Fruit fly (Drosophila melanogaster) whole organism, wandering third instar larva: Measurements from ENCODE around the gene fbl.

Experiments used
- Abd-B ChIP-seq: fragments of >200 bp; optimal IDR thresholded peaks from 2 replicates; lab custom pipeline; 2017; ENCODE audit warnings: missing biosample characterization, missing genetic modification characterization
- CG9705 ChIP-seq: fragments of 200-800 bp; sonication (Bioruptor generic); optimal IDR thresholded peaks from 2 replicates; lab custom pipeline; 2018; ENCODE audit warnings: missing biosample characterization, mild to moderate bottlenecking, missing genetic modification characterization
- CrebA ChIP-seq: fragments of 200-800 bp; sonication (Bioruptor generic); optimal IDR thresholded peaks from 2 replicates; lab custom pipeline; 2016; ENCODE audit warnings: missing biosample characterization, mild to moderate bottlenecking, missing genetic modification characterization, borderline replicate concordance
- Dfd ChIP-seq: fragments of >200 bp; optimal IDR thresholded peaks from 2 replicates; lab custom pipeline; 2017; ENCODE audit warnings: missing biosample characterization, missing genetic modification characterization
- Dif ChIP-seq: fragments of 200-275, 200-300 bp; sonication (Bioruptor generic); optimal IDR thresholded peaks from 2 replicates; lab custom pipeline; 2018; ENCODE audit warnings: missing biosample characterization, missing genetic modification characterization; ENCODE audit not compliant: partially characterized antibody
- GATAd ChIP-seq: sonication (Bioruptor generic); optimal IDR thresholded peaks from 2 replicates; lab custom pipeline; 2016; ENCODE audit warnings: missing biosample characterization, missing genetic modification characterization
- HLH106 ChIP-seq: fragments of 200-800 bp; optimal IDR thresholded peaks from 3 replicates; lab custom pipeline; 2019; ENCODE audit warnings: missing biosample characterization, mild to moderate bottlenecking, missing genetic modification characterization, moderate library complexity
- Hnf4 ChIP-seq: fragments of 200-800 bp; sonication (Bioruptor generic); optimal IDR thresholded peaks from 2 replicates; lab custom pipeline; 2016; ENCODE audit warnings: missing biosample characterization, mild to moderate bottlenecking, missing genetic modification characterization
- Hr78 ChIP-seq: fragments of >200 bp; optimal IDR thresholded peaks from 2 replicates; lab custom pipeline; 2017; ENCODE audit warnings: missing biosample characterization, missing genetic modification characterization
- Hr83 ChIP-seq: fragments of 200-300 bp; sonication (Bioruptor generic); optimal IDR thresholded peaks from 2 replicates; lab custom pipeline; 2016; ENCODE audit warnings: missing biosample characterization, mild to moderate bottlenecking, missing genetic modification characterization, moderate library complexity; ENCODE audit not compliant: poor library complexity, severe bottlenecking
- Jra ChIP-seq: sonication (Bioruptor generic); optimal IDR thresholded peaks from 2 replicates; lab custom pipeline; 2016; ENCODE audit warnings: missing biosample characterization, missing genetic modification characterization
- Mio ChIP-seq: sonication (Bioruptor generic); optimal IDR thresholded peaks from 2 replicates; lab custom pipeline; 2016; ENCODE audit warnings: missing biosample characterization, missing genetic modification characterization
- N ChIP-seq: fragments of >200 bp; optimal IDR thresholded peaks from 2 replicates; lab custom pipeline; 2018; ENCODE audit warnings: missing biosample characterization, missing external identifiers, missing genetic modification characterization
- OdsH ChIP-seq: fragments of 200-800 bp; sonication (Bioruptor generic); optimal IDR thresholded peaks from 2 replicates; lab custom pipeline; 2016; ENCODE audit warnings: missing biosample characterization, mild to moderate bottlenecking, missing genetic modification characterization
- Rel ChIP-seq, 2 experiments: fragments of 200-800 bp; sonication (Bioruptor generic) in 1 of 2; optimal IDR thresholded peaks; 2 replicates in 1 of 2; 3 replicates in 1 of 2; lab custom pipeline; 2016 to 2019; ENCODE audit warnings: mild to moderate bottlenecking in 2 of 2, missing biosample characterization in 2 of 2, missing genetic modification characterization in 2 of 2, moderate library complexity in 1 of 2
- Sp1 ChIP-seq: fragments of 200-800 bp; sonication (Bioruptor generic); optimal IDR thresholded peaks from 3 replicates; lab custom pipeline; 2019; ENCODE audit warnings: missing biosample characterization, mild to moderate bottlenecking, missing genetic modification characterization, moderate library complexity
- Vsx2 ChIP-seq: fragments of 200-300, 225-300 bp; sonication (Bioruptor generic); optimal IDR thresholded peaks from 2 replicates; lab custom pipeline; 2018; ENCODE audit warnings: missing biosample characterization, missing genetic modification characterization; ENCODE audit not compliant: partially characterized antibody
- dl ChIP-seq, 2 experiments: fragments of 175-275, 200-275 bp in 1 of 2; fragments of 200-275 bp in 1 of 2; sonication (Bioruptor generic); optimal IDR thresholded peaks; lab custom pipeline; 2018; ENCODE audit warnings: mild to moderate bottlenecking in 2 of 2, missing biosample characterization in 2 of 2, missing genetic modification characterization in 2 of 2, moderate library complexity in 2 of 2; ENCODE audit not compliant: partially characterized antibody in 2 of 2, insufficient read depth in 1 of 2
- dmrt93B ChIP-seq: fragments of 200-800 bp; sonication (Bioruptor generic); optimal IDR thresholded peaks from 2 replicates; lab custom pipeline; 2018; ENCODE audit warnings: missing biosample characterization, mild to moderate bottlenecking, missing genetic modification characterization
- dsf ChIP-seq: sonication (Bioruptor generic); optimal IDR thresholded peaks from 2 replicates; lab custom pipeline; 2016; ENCODE audit warnings: missing biosample characterization, missing genetic modification characterization, borderline replicate concordance
- ey ChIP-seq: fragments of 200-800 bp; sonication (Bioruptor generic); optimal IDR thresholded peaks from 2 replicates; lab custom pipeline; 2016; ENCODE audit warnings: missing biosample characterization, missing genetic modification characterization
- foxo ChIP-seq, 2 experiments: fragments of 200-800 bp; sonication (Bioruptor generic); optimal IDR thresholded peaks; 2 replicates in 1 of 2; 3 replicates in 1 of 2; lab custom pipeline; 2016 to 2017; ENCODE audit warnings: missing biosample characterization in 2 of 2, missing genetic modification characterization in 2 of 2
- fru ChIP-seq: fragments of 200-800 bp; sonication (Bioruptor generic); optimal IDR thresholded peaks from 3 replicates; lab custom pipeline; 2016; ENCODE audit warnings: missing biosample characterization, mild to moderate bottlenecking, missing genetic modification characterization
- h ChIP-seq: fragments of 200-800 bp; sonication (Bioruptor generic); optimal IDR thresholded peaks from 3 replicates; lab custom pipeline; 2016; ENCODE audit warnings: missing biosample characterization, mild to moderate bottlenecking, missing genetic modification characterization
- lola ChIP-seq: fragments of >200 bp; optimal IDR thresholded peaks from 2 replicates; lab custom pipeline; 2017; ENCODE audit warnings: missing biosample characterization, missing genetic modification characterization
- pan ChIP-seq: fragments of >200 bp; optimal IDR thresholded peaks from 2 replicates; lab custom pipeline; 2017
- psq ChIP-seq: fragments of 200-800 bp; sonication (Bioruptor generic); optimal IDR thresholded peaks from 3 replicates; lab custom pipeline; 2017; ENCODE audit warnings: missing biosample characterization, mild to moderate bottlenecking, missing genetic modification characterization, moderate library complexity
- rgr ChIP-seq: fragments of 200-800 bp; sonication (Bioruptor generic); optimal IDR thresholded peaks from 3 replicates; lab custom pipeline; 2016; ENCODE audit warnings: missing biosample characterization, mild to moderate bottlenecking, missing genetic modification characterization
- sage ChIP-seq: fragments of 200-800 bp; sonication (Bioruptor generic); optimal IDR thresholded peaks from 2 replicates; lab custom pipeline; 2016; ENCODE audit warnings: missing biosample characterization, mild to moderate bottlenecking, missing genetic modification characterization
- tai ChIP-seq: sonication (Bioruptor generic); optimal IDR thresholded peaks from 2 replicates; lab custom pipeline; 2016; ENCODE audit warnings: missing biosample characterization, missing genetic modification characterization
- usp ChIP-seq: fragments of >200 bp; optimal IDR thresholded peaks from 2 replicates; lab custom pipeline; 2017; ENCODE audit warnings: missing biosample characterization, missing genetic modification characterization
- woc ChIP-seq: sonication (Bioruptor generic); optimal IDR thresholded peaks from 2 replicates; lab custom pipeline; 2016; ENCODE audit warnings: missing biosample characterization, mild to moderate bottlenecking, missing genetic modification characterization

Gene fbl

dm6 chr3L:20403493-20404379 lies 19.5 kb downstream of the fbl start:
- peak; percentile 54 for TF ChIP-seq CG9705 (GFP tag; lab: Kevin White, UChicago)
- TF ChIP-seq HLH106 (tag; lab: Kevin White, UChicago), result peak; percentile 70
- peak; percentile 57 for TF ChIP-seq Vsx2 (GFP tag; lab: Kevin White, UChicago)
- peak; percentile 27 for TF ChIP-seq Dif (GFP tag; lab: Kevin White, UChicago)
- TF ChIP-seq h (GFP tag; lab: Kevin White, UChicago), result peak; percentile 50
- TF ChIP-seq rgr (GFP tag; lab: Kevin White, UChicago), result peak; percentile 20
- no peak for TF ChIP-seq Hr78 (GFP tag; lab: Kevin White, UChicago)
- TF ChIP-seq lola (GFP tag; lab: Kevin White, UChicago), result no peak
- peak; percentile 59 for TF ChIP-seq psq (GFP tag; lab: Kevin White, UChicago)
- no peak for TF ChIP-seq dsf
- no peak for TF ChIP-seq Mio (GFP tag; lab: Kevin White, UChicago)
- peak; percentile 69 for TF ChIP-seq dmrt93B
- no peak for TF ChIP-seq usp (GFP tag; lab: Kevin White, UChicago)
- peak in 1 of 2 experiments; percentile 39 for TF ChIP-seq foxo (GFP tag; optimal IDR thresholded peaks at IDR 0.05; lab: Kevin White, UChicago)
- TF ChIP-seq fru (GFP tag; lab: Kevin White, UChicago), result peak; percentile 55
- peak; percentile 70 for TF ChIP-seq Sp1
- peak; percentile 9 for TF ChIP-seq Hr83 (GFP tag; lab: Kevin White, UChicago)
- TF ChIP-seq sage, result no peak
- TF ChIP-seq Jra (GFP tag; lab: Kevin White, UChicago), result peak; percentile 60
- peak; percentile 35 for TF ChIP-seq CrebA (GFP tag; lab: Kevin White, UChicago)
- TF ChIP-seq ey (GFP tag; lab: Kevin White, UChicago), result peak; percentile 12
- TF ChIP-seq Rel (GFP tag; optimal IDR thresholded peaks at IDR 0.05; lab: Kevin White, UChicago), result no peak
- peak; percentile 16 for TF ChIP-seq Rel (tag; optimal IDR thresholded peaks at IDR 0.05; lab: Kevin White, UChicago)
- TF ChIP-seq pan, result no peak
- peak; percentile 52 for TF ChIP-seq woc (GFP tag; lab: Kevin White, UChicago)
- peak; percentile 2 for TF ChIP-seq OdsH

dm6 chr3L:20404515-20404914 lies 20.3 kb downstream of the fbl start:
- TF ChIP-seq foxo (GFP tag; optimal IDR thresholded peaks at IDR 0.05; lab: Kevin White, UChicago), result no peak
- no peak for TF ChIP-seq N
- TF ChIP-seq Vsx2 (GFP tag; lab: Kevin White, UChicago), result no peak
- TF ChIP-seq Dfd (GFP tag; lab: Kevin White, UChicago), result no peak
- no peak for TF ChIP-seq Abd-B (GFP tag; lab: Kevin White, UChicago)
- TF ChIP-seq dl (GFP tag; optimal IDR thresholded peaks at IDR 0.05; lab: Kevin White, UChicago; ENCODE audit: insufficient read depth in 1 of 2, partially characterized antibody in 2 of 2), result no peak
- no peak for TF ChIP-seq dmrt93B
- no peak for TF ChIP-seq pan
- TF ChIP-seq Hnf4 (GFP tag; lab: Kevin White, UChicago), result no peak
- TF ChIP-seq, all 38 proteins: peak for 0

- TF ChIP-seq tai (GFP tag; lab: Kevin White, UChicago), result no peak
- TF ChIP-seq foxo (GFP tag; optimal IDR thresholded peaks at IDR 0.05; lab: Kevin White, UChicago), result no peak
- TF ChIP-seq Abd-B (GFP tag; lab: Kevin White, UChicago), result no peak
- TF ChIP-seq Rel (GFP tag; optimal IDR thresholded peaks at IDR 0.05; lab: Kevin White, UChicago), result no peak
- TF ChIP-seq Rel (tag; optimal IDR thresholded peaks at IDR 0.05; lab: Kevin White, UChicago), result no peak
- TF ChIP-seq sage, result no peak
- no peak for TF ChIP-seq Hnf4 (GFP tag; lab: Kevin White, UChicago)
- TF ChIP-seq GATAd (GFP tag; lab: Kevin White, UChicago), result no peak
Measured at dm6 chr3L:20405337-20405887, 21.2 kb downstream of the fbl start.
